Worm (Caenorhabditis elegans) whole organism, midembryonic: Measurements from ENCODE around the gene sec-10.

Experiments used
- cog-1 ChIP-seq: sonication (generic microtip); optimal IDR thresholded peaks from 2 replicates; lab custom pipeline; 2016; ENCODE audit warnings: missing genetic modification characterization, missing compliant biosample characterization
- flt-1 ChIP-seq: fragments of 200-800 bp; sonication (Bioruptor generic); IDR thresholded peaks from 2 replicates; pipeline ENCODE4 v1.3.6; 2022; ENCODE audit warnings: missing genetic modification characterization, missing compliant biosample characterization
- klf-2 ChIP-seq: fragments of 200-800 bp; sonication (Bioruptor generic); conservative IDR thresholded peaks from 2 replicates; pipeline ENCODE4 v1.3.6; 2022; ENCODE audit warnings: missing genetic modification reagents, missing genetic modification characterization, missing compliant biosample characterization
- ref-1 ChIP-seq: fragments of 200-800 bp; sonication (Bioruptor generic); conservative IDR thresholded peaks from 2 replicates; pipeline ENCODE4 v1.3.6; 2022; ENCODE audit warnings: missing genetic modification reagents, missing genetic modification characterization, missing compliant biosample characterization
- tab-1 ChIP-seq: fragments of 200-800 bp; sonication (Bioruptor generic); IDR thresholded peaks from 2 replicates; pipeline ENCODE4 v1.3.6; 2022; ENCODE audit warnings: missing genetic modification characterization, missing compliant biosample characterization
- ztf-23 ChIP-seq: fragments of 200-800 bp; sonication (Bioruptor generic); IDR thresholded peaks from 2 replicates; pipeline ENCODE4 v1.3.6; 2022; ENCODE audit warnings: missing genetic modification reagents, missing genetic modification characterization, missing compliant biosample characterization
- ztf-29 ChIP-seq: fragments of 200-800 bp; sonication (Bioruptor generic); IDR thresholded peaks from 2 replicates; pipeline ENCODE4 v1.3.6; 2022; ENCODE audit warnings: missing genetic modification reagents, missing genetic modification characterization, missing compliant biosample characterization

ce11 chrIV:7760117-7760516, 22.2 kb downstream of the sec-10 start, which contains the start of gene del-7:
- TF ChIP-seq tab-1 (GFP tag; lab: Robert Waterston, UW) (no peak), ztf-23 (GFP tag; lab: Robert Waterston, UW) (no peak), flt-1 (no peak), ref-1 (GFP tag; lab: Robert Waterston, UW) (no peak), ztf-29 (GFP tag; lab: Robert Waterston, UW) (no peak), cog-1 (tag; lab: Kevin White, UChicago) (no peak), klf-2 (no peak)
